Worm (Caenorhabditis elegans): Measurements from ENCODE around the gene F45E6.1.

ce11 chrX:12517307-12517706, 40.1 kb upstream of the F45E6.1 start:
- no peak for TF ChIP-seq ama-1 (optimal IDR thresholded peaks at IDR 0.05)
- no peak for TF ChIP-seq tra-4 (tag; optimal IDR thresholded peaks at IDR 0.05)
- TF ChIP-seq scrt-1 (GFP tag; IDR thresholded peaks at IDR 0.05), result no peak
- no peak for TF ChIP-seq hmg-4 (GFP tag; optimal IDR thresholded peaks at IDR 0.05)
- no peak for TF ChIP-seq ceh-13 (GFP tag; optimal IDR thresholded peaks at IDR 0.05)
- TF ChIP-seq aly-1 (tag; optimal IDR thresholded peaks at IDR 0.05), result no peak
- no peak for TF ChIP-seq F13C5.2 (tag; optimal IDR thresholded peaks at IDR 0.05)
- TF ChIP-seq pes-1 (GFP tag; IDR thresholded peaks at IDR 0.05), result no peak
- TF ChIP-seq tbx-11 (GFP tag; IDR thresholded peaks at IDR 0.05), result no peak
